Worm (Caenorhabditis elegans) whole organism, L4 larva: ENCODE results near the gene srlf-3.

Experiments used
- attf-4 ChIP-seq: sonication (generic microtip); optimal IDR thresholded peaks from 3 replicates; lab custom pipeline; 2017; ENCODE audit warnings: missing biosample characterization, missing genetic modification characterization
- jun-1 ChIP-seq: fragments of 150-350 bp; optimal IDR thresholded peaks from 2 replicates; lab custom pipeline; 2014; ENCODE audit warnings: missing biosample characterization, missing genetic modification reagents, missing genetic modification characterization
- mdl-1 ChIP-seq, 2 experiments: fragments of 150-350 bp in 1 of 2; sonication (generic microtip) in 1 of 2; optimal IDR thresholded peaks; 2 replicates each; lab custom pipeline; 2014 to 2017; ENCODE audit warnings: missing biosample characterization in 2 of 2, missing genetic modification characterization in 2 of 2
- nhr-11 ChIP-seq: fragments of 150-350 bp; optimal IDR thresholded peaks from 2 replicates; lab custom pipeline; 2014; ENCODE audit warnings: missing biosample characterization, missing genetic modification characterization
- nhr-28 ChIP-seq: fragments of 150-350 bp; optimal IDR thresholded peaks from 2 replicates; lab custom pipeline; 2014; ENCODE audit warnings: missing biosample characterization, missing genetic modification characterization
- pqm-1 ChIP-seq: sonication (generic microtip); optimal IDR thresholded peaks from 2 replicates; lab custom pipeline; 2017; ENCODE audit warnings: missing biosample characterization, missing genetic modification characterization

ce11 chrIV:8476880-8477279, 10.4 kb upstream of the srlf-3 start, which contains the start of gene spp-10:
- TF ChIP-seq nhr-11 (tag; lab: Kevin White, UChicago) (no peak), mdl-1 (tag; optimal IDR thresholded peaks at IDR 0.05; lab: Kevin White, UChicago) (no peak), attf-4 (tag; lab: Kevin White, UChicago) (no peak), nhr-28 (no peak), pqm-1 (tag; lab: Kevin White, UChicago) (no peak), jun-1 (no peak)
